Worm (Caenorhabditis elegans) whole organism, midembryonic: Measurements from ENCODE around the gene epg-5.

Source experiments
- T22C8.4 ChIP-seq: fragments of 200-800 bp; sonication (Bioruptor generic); IDR thresholded peaks from 2 replicates; pipeline ENCODE4 v1.3.6; 2022; ENCODE audit warnings: missing genetic modification characterization, missing compliant biosample characterization
- flt-1 ChIP-seq: fragments of 200-800 bp; sonication (Bioruptor generic); IDR thresholded peaks from 2 replicates; pipeline ENCODE4 v1.3.6; 2022; ENCODE audit warnings: missing genetic modification characterization, missing compliant biosample characterization
- ref-1 ChIP-seq: fragments of 200-800 bp; sonication (Bioruptor generic); conservative IDR thresholded peaks from 2 replicates; pipeline ENCODE4 v1.3.6; 2022; ENCODE audit warnings: missing genetic modification reagents, missing genetic modification characterization, missing compliant biosample characterization
- tab-1 ChIP-seq: fragments of 200-800 bp; sonication (Bioruptor generic); IDR thresholded peaks from 2 replicates; pipeline ENCODE4 v1.3.6; 2022; ENCODE audit warnings: missing genetic modification characterization, missing compliant biosample characterization

ce11 chrII:6558887-6559286 lies 50.3 kb downstream of the epg-5 start:
- no peak for TF ChIP-seq ref-1 (GFP tag; lab: Robert Waterston, UW)
- TF ChIP-seq T22C8.4 (GFP tag; lab: Robert Waterston, UW) = no peak
- no peak for TF ChIP-seq tab-1
- no peak for TF ChIP-seq flt-1 (GFP tag; lab: Robert Waterston, UW)
